Worm (Caenorhabditis elegans) whole organism, young adult: ENCODE data around the gene pct-1.

ENCODE experiments used
- D2030.7 ChIP-seq: fragments of 200-800 bp; sonication (Bioruptor generic); IDR thresholded peaks from 2 replicates; pipeline ENCODE4 v1.3.6; 2022; ENCODE audit warnings: missing genetic modification reagents, missing genetic modification characterization, missing compliant biosample characterization
- F10E7.11 ChIP-seq: sonication (generic microtip); optimal IDR thresholded peaks from 2 replicates; lab custom pipeline; 2017; ENCODE audit warnings: mild to moderate bottlenecking, missing genetic modification characterization, moderate library complexity, missing compliant biosample characterization
- F57C9.4 ChIP-seq: sonication (generic microtip); optimal IDR thresholded peaks from 2 replicates; lab custom pipeline; 2017; ENCODE audit warnings: mild to moderate bottlenecking, missing genetic modification characterization, missing compliant biosample characterization
- T26A5.8 ChIP-seq: sonication (generic microtip); optimal IDR thresholded peaks from 2 replicates; lab custom pipeline; 2016; ENCODE audit warnings: missing genetic modification characterization, missing compliant biosample characterization
- Y79H2A.3 ChIP-seq: fragments of 200-800 bp; sonication (Bioruptor generic); conservative IDR thresholded peaks from 2 replicates; pipeline ENCODE4 v1.3.6; 2022; ENCODE audit warnings: missing genetic modification reagents, missing genetic modification characterization, missing compliant biosample characterization
- Y95B8A.8 ChIP-seq: fragments of 200-800 bp; sonication (Bioruptor generic); IDR thresholded peaks from 2 replicates; pipeline ENCODE4 v1.3.6; 2022; ENCODE audit warnings: missing genetic modification reagents, missing genetic modification characterization, missing compliant biosample characterization
- ZK185.1 ChIP-seq: sonication (generic microtip); optimal IDR thresholded peaks from 2 replicates; lab custom pipeline; 2016; ENCODE audit warnings: mild to moderate bottlenecking, missing genetic modification characterization, missing compliant biosample characterization; ENCODE audit not compliant: poor library complexity, severe bottlenecking
- atf-7 ChIP-seq: sonication (generic microtip); optimal IDR thresholded peaks from 2 replicates; lab custom pipeline; 2017; ENCODE audit warnings: mild to moderate bottlenecking, missing genetic modification characterization, missing compliant biosample characterization
- attf-6 ChIP-seq: fragments of 200-800 bp; sonication (Bioruptor generic); IDR thresholded peaks from 2 replicates; pipeline ENCODE4 v1.3.6; 2022; ENCODE audit warnings: missing genetic modification reagents, missing genetic modification characterization, missing compliant biosample characterization
- cebp-1 ChIP-seq, 2 experiments: fragments of 200-800 bp in 1 of 2; sonication (Bioruptor generic) in 1 of 2; sonication (generic microtip) in 1 of 2; IDR thresholded peaks in 1 of 2; optimal IDR thresholded peaks in 1 of 2; 2 replicates each; pipeline versions ENCODE4 v1.3.6 to Lab custom; 2017 to 2022; ENCODE audit warnings: missing compliant biosample characterization in 2 of 2, missing genetic modification characterization in 2 of 2, mild to moderate bottlenecking in 1 of 2, missing genetic modification reagents in 1 of 2, moderate library complexity in 1 of 2
- ceh-100 ChIP-seq: fragments of 200-800 bp; sonication (Bioruptor generic); IDR thresholded peaks from 2 replicates; pipeline ENCODE4 v1.3.6; 2022; ENCODE audit warnings: missing genetic modification reagents, missing genetic modification characterization, missing compliant biosample characterization
- ceh-27 ChIP-seq: fragments of 200-800 bp; sonication (Bioruptor generic); optimal IDR thresholded peaks from 2 replicates; lab custom pipeline; 2018; ENCODE audit warnings: mild to moderate bottlenecking, missing genetic modification characterization, moderate library complexity, missing compliant biosample characterization
- dox-1 ChIP-seq: fragments of 200-800 bp; sonication (Bioruptor generic); IDR thresholded peaks from 2 replicates; pipeline ENCODE4 v1.3.6; 2022; ENCODE audit warnings: missing genetic modification reagents, missing genetic modification characterization, missing compliant biosample characterization
- egrh-3 ChIP-seq: fragments of 200-800 bp; sonication (Bioruptor generic); IDR thresholded peaks from 2 replicates; pipeline ENCODE4 v1.3.6; 2022; ENCODE audit warnings: missing genetic modification reagents, missing genetic modification characterization, missing compliant biosample characterization
- ekl-4 ChIP-seq: fragments of 200-800 bp; sonication (Bioruptor generic); IDR thresholded peaks from 2 replicates; pipeline ENCODE4 v1.3.6; 2022; ENCODE audit warnings: missing genetic modification reagents, missing genetic modification characterization, missing compliant biosample characterization
- ets-4 ChIP-seq: fragments of 200-800 bp; sonication (Bioruptor generic); optimal IDR thresholded peaks from 2 replicates; lab custom pipeline; 2018; ENCODE audit warnings: mild to moderate bottlenecking, missing genetic modification characterization, missing compliant biosample characterization
- hlh-12 ChIP-seq: sonication (generic microtip); optimal IDR thresholded peaks from 2 replicates; lab custom pipeline; 2016; ENCODE audit warnings: missing genetic modification characterization, missing compliant biosample characterization
- hmg-1.2 ChIP-seq: fragments of 200-800 bp; sonication (Bioruptor generic); IDR thresholded peaks from 2 replicates; pipeline ENCODE4 v1.3.6; 2022; ENCODE audit warnings: missing genetic modification reagents, missing genetic modification characterization, missing compliant biosample characterization
- hsf-1 ChIP-seq: fragments of 200-800 bp; sonication (Bioruptor generic); IDR thresholded peaks from 2 replicates; pipeline ENCODE4 v1.3.6; 2022; ENCODE audit warnings: missing genetic modification reagents, missing genetic modification characterization, missing compliant biosample characterization
- lin-35 ChIP-seq, 3 experiments: fragments of 150-350 bp in 2 of 3; sonication (generic microtip) in 1 of 3; optimal IDR thresholded peaks; 2 replicates each; lab custom pipeline; 2014 to 2018; ENCODE audit warnings: missing biosample characterization in 3 of 3, missing genetic modification characterization in 3 of 3, missing genetic modification reagents in 3 of 3
- mcd-1 ChIP-seq: fragments of 200-800 bp; sonication (Bioruptor generic); IDR thresholded peaks from 2 replicates; pipeline ENCODE4 v1.3.6; 2022; ENCODE audit warnings: missing genetic modification reagents, missing genetic modification characterization, missing compliant biosample characterization
- nfyb-1 ChIP-seq: fragments of 200-800 bp; sonication (Bioruptor generic); IDR thresholded peaks from 2 replicates; pipeline ENCODE4 v1.3.6; 2022; ENCODE audit warnings: missing genetic modification reagents, missing genetic modification characterization, missing compliant biosample characterization
- nhr-120 ChIP-seq: fragments of 200-800 bp; sonication (Bioruptor generic); IDR thresholded peaks from 2 replicates; pipeline ENCODE4 v1.3.6; 2022; ENCODE audit warnings: missing genetic modification characterization, missing compliant biosample characterization
- nhr-80 ChIP-seq: sonication (generic microtip); optimal IDR thresholded peaks from 2 replicates; lab custom pipeline; 2016; ENCODE audit warnings: missing genetic modification characterization, missing compliant biosample characterization
- nhr-90 ChIP-seq: sonication (generic microtip); optimal IDR thresholded peaks from 2 replicates; lab custom pipeline; 2016; ENCODE audit warnings: missing genotype, mild to moderate bottlenecking, missing genetic modification characterization, missing compliant biosample characterization
- snpc-1.1 ChIP-seq: sonication (generic microtip); optimal IDR thresholded peaks from 2 replicates; lab custom pipeline; 2017; ENCODE audit warnings: missing genetic modification characterization, mild to moderate bottlenecking, missing compliant biosample characterization, antibody characterized with exemption, moderate library complexity, missing genotype, missing genetic modification reagents; ENCODE audit not compliant: insufficient read depth
- snpc-4 ChIP-seq, 5 experiments: fragments of 150-350 bp in 1 of 5; sonication (generic microtip) in 4 of 5; optimal IDR thresholded peaks; 2 replicates each; lab custom pipeline; 2014 to 2018; ENCODE audit warnings: missing genetic modification characterization in 5 of 5, missing biosample characterization in 3 of 5, antibody characterized with exemption in 2 of 5, mild to moderate bottlenecking in 2 of 5, missing compliant biosample characterization in 2 of 5, missing genotype in 2 of 5, moderate library complexity in 2 of 5, missing genetic modification reagents in 1 of 5
- tbp1 ChIP-seq: fragments of 200-800 bp; sonication (Bioruptor generic); optimal IDR thresholded peaks from 2 replicates; lab custom pipeline; 2018; ENCODE audit warnings: mild to moderate bottlenecking, missing genetic modification characterization, missing compliant biosample characterization
- unc-62 ChIP-seq: fragments of 150-350 bp; optimal IDR thresholded peaks from 2 replicates; lab custom pipeline; 2014; ENCODE audit warnings: missing biosample characterization, missing genetic modification reagents, missing genetic modification characterization
- ztf-22 ChIP-seq: fragments of 200-800 bp; sonication (Bioruptor generic); optimal IDR thresholded peaks from 2 replicates; lab custom pipeline; 2018; ENCODE audit warnings: mild to moderate bottlenecking, missing genetic modification characterization, moderate library complexity, missing compliant biosample characterization
- ztf-26 ChIP-seq: sonication (generic microtip); optimal IDR thresholded peaks from 2 replicates; lab custom pipeline; 2017; ENCODE audit warnings: missing genetic modification characterization, missing compliant biosample characterization

pct-1 gene

ce11 chrIV:8151721-8152120 lies 24.6 kb upstream of the pct-1 start:
- TF ChIP-seq snpc-1.1: no peak
- TF ChIP-seq nhr-80 (tag; lab: Kevin White, UChicago): peak; percentile 78
- TF ChIP-seq cebp-1 (GFP tag; IDR thresholded peaks at IDR 0.05; lab: Robert Waterston, UW): no peak
- peak; percentile 65 for TF ChIP-seq cebp-1 (tag; optimal IDR thresholded peaks at IDR 0.05; lab: Kevin White, UChicago)
- TF ChIP-seq unc-62: peak; percentile 84
- peak; percentile 2 for TF ChIP-seq tbp1 (GFP tag; lab: Kevin White, UChicago)
- peak; percentile 3 for TF ChIP-seq atf-7 (tag; lab: Kevin White, UChicago)
- peak; percentile 32 for TF ChIP-seq ztf-22 (GFP tag; lab: Kevin White, UChicago)
- TF ChIP-seq hsf-1: no peak
- TF ChIP-seq snpc-4 (GFP tag; optimal IDR thresholded peaks at IDR 0.05; lab: Kevin White, UChicago): no peak
- peak in 1 of 4 experiments; percentile 13 for TF ChIP-seq snpc-4 (tag; optimal IDR thresholded peaks at IDR 0.05; lab: Kevin White, UChicago)
- TF ChIP-seq dox-1 (GFP tag; lab: Robert Waterston, UW): peak; percentile 34; the same call in 1 of the 2 replicates

ce11 chrIV:8152145-8152544 lies 24.1 kb upstream of the pct-1 start, which contains the start of gene faah-2:
Gene faah-2 (plus strand): TSS chrIV:8152445.
- TF ChIP-seq nhr-90 (tag; lab: Kevin White, UChicago) (no peak), cebp-1 (GFP tag; IDR thresholded peaks at IDR 0.05; lab: Robert Waterston, UW) (no peak), cebp-1 (tag; optimal IDR thresholded peaks at IDR 0.05; lab: Kevin White, UChicago) (no peak), F10E7.11 (no peak), ZK185.1 (tag; lab: Kevin White, UChicago) (no peak), egrh-3 (GFP tag; lab: Robert Waterston, UW) (no peak)
- TF ChIP-seq, all 124 proteins: peak for 0

- TF ChIP-seq ekl-4 (GFP tag; lab: Robert Waterston, UW) (no peak), hlh-12 (tag; lab: Kevin White, UChicago) (no peak), D2030.7 (GFP tag; lab: Robert Waterston, UW) (no peak), ets-4 (no peak), nhr-80 (tag; lab: Kevin White, UChicago) (peak; percentile 16), ceh-100 (GFP tag; lab: Robert Waterston, UW) (no peak), F57C9.4 (tag; lab: Kevin White, UChicago) (no peak), nfyb-1 (0 out of 2 replicates have a peak, but pooled peaks have one; percentile 13), egrh-3 (GFP tag; lab: Robert Waterston, UW) (no peak), T26A5.8 (no peak), ztf-26 (no peak), mcd-1 (no peak), Y79H2A.3 (GFP tag; lab: Robert Waterston, UW) (no peak), lin-35 (GFP tag; optimal IDR thresholded peaks at IDR 0.05; lab: Kevin White, UChicago) (no peak)
Measured at ce11 chrIV:8152688-8153087, 23.6 kb upstream of the pct-1 start.

ce11 chrIV:8153163-8153562 lies 23.1 kb upstream of the pct-1 start:
- TF ChIP-seq Y95B8A.8 (GFP tag; lab: Robert Waterston, UW) (no peak), Y79H2A.3 (GFP tag; lab: Robert Waterston, UW) (no peak), ceh-27 (GFP tag; lab: Kevin White, UChicago) (no peak), attf-6 (GFP tag; lab: Robert Waterston, UW) (no peak), unc-62 (no peak), hmg-1.2 (GFP tag; lab: Robert Waterston, UW) (0 out of 2 replicates have a peak, but pooled peaks have one; percentile 10), snpc-4 (GFP tag; optimal IDR thresholded peaks at IDR 0.05; lab: Kevin White, UChicago) (no peak), snpc-4 (tag; optimal IDR thresholded peaks at IDR 0.05; lab: Kevin White, UChicago) (no peak), nhr-120 (GFP tag; lab: Robert Waterston, UW) (no peak)
